Fruit fly (Drosophila melanogaster) whole organism, prepupa: ENCODE results near the gene Gr10a.
A peak's percentile ranks its signal among the peaks of the same experiment; 100 is the strongest.

Source experiments
- CG3919 ChIP-seq: fragments of 200-800 bp; sonication (Bioruptor generic); optimal IDR thresholded peaks from 3 replicates; lab custom pipeline; 2016; ENCODE audit warnings: missing biosample characterization, missing genetic modification characterization
- Gug ChIP-seq: fragments of 200-800 bp; sonication (Bioruptor generic); IDR thresholded peaks from 2 replicates; pipeline ENCODE4 v1.3.6; 2022; ENCODE audit warnings: missing biosample characterization, missing genetic modification characterization
- esn ChIP-seq: fragments of 200-800 bp; sonication (Bioruptor generic); optimal IDR thresholded peaks from 2 replicates; lab custom pipeline; 2016; ENCODE audit warnings: missing biosample characterization, mild to moderate bottlenecking, missing genetic modification characterization, moderate library complexity

dm6 chrX:11390625-11391363 is 26.4 kb downstream of the Gr10a start:
- peak; percentile 87 for TF ChIP-seq Gug (GFP tag; lab: Robert Waterston, UW)
- peak; percentile 66 for TF ChIP-seq CG3919
- peak; percentile 50 for TF ChIP-seq esn (GFP tag; lab: Kevin White, UChicago)
